Fruit fly (Drosophila melanogaster): ENCODE data around the gene Sgs3.

Sgs3 gene

dm6 chr3L:11484483-11484882 is 27.5 kb upstream of the Sgs3 start (continued):
- TF ChIP-seq prd (optimal IDR thresholded peaks at IDR 0.05) (no peak), prd (GFP tag; IDR thresholded peaks at IDR 0.05) (peak; percentile 56), exex (tag; optimal IDR thresholded peaks at IDR 0.05) (no peak), CG16779 (GFP tag; IDR thresholded peaks at IDR 0.05) (no peak), repo (GFP tag; optimal IDR thresholded peaks at IDR 0.05) (no peak), dmrt11E (tag; optimal IDR thresholded peaks at IDR 0.05) (no peak), Sry-δ (GFP tag; optimal IDR thresholded peaks at IDR 0.05) (no peak), CG31365 (tag; optimal IDR thresholded peaks at IDR 0.05) (no peak), fd96Cb (tag; optimal IDR thresholded peaks at IDR 0.05) (peak; percentile 52), CG17328 (GFP tag; IDR thresholded peaks at IDR 0.05) (0 out of 2 replicates have a peak, but pooled peaks have one; percentile 9), Ptx1 (GFP tag; IDR thresholded peaks at IDR 0.05) (peak; percentile 33; the same call in 1 of the 2 replicates), dysf (GFP tag; IDR thresholded peaks at IDR 0.05) (peak; percentile 27; the same call in 1 of the 3 replicates), pzg (GFP tag; optimal IDR thresholded peaks at IDR 0.05) (no peak), slbo (GFP tag; IDR thresholded peaks at IDR 0.05) (no peak), Taf1 (GFP tag; IDR thresholded peaks at IDR 0.05) (no peak), gsb-n (tag; optimal IDR thresholded peaks at IDR 0.05) (no peak), Spps (tag; optimal IDR thresholded peaks at IDR 0.05) (no peak), slp2 (GFP tag; optimal IDR thresholded peaks at IDR 0.05) (no peak), unc-4 (GFP tag; IDR thresholded peaks at IDR 0.05; ENCODE audit: partially characterized antibody) (no peak), amos (GFP tag; IDR thresholded peaks at IDR 0.05; ENCODE audit: partially characterized antibody) (no peak), D19A (tag; optimal IDR thresholded peaks at IDR 0.05) (peak; percentile 12), Fer1 (GFP tag; optimal IDR thresholded peaks at IDR 0.05) (peak; percentile 56), CG3281 (GFP tag; optimal IDR thresholded peaks at IDR 0.05) (peak; percentile 45), hb (GFP tag; IDR thresholded peaks at IDR 0.05; ENCODE audit: partially characterized antibody) (no peak), CG6683 (GFP tag; optimal IDR thresholded peaks at IDR 0.05) (no peak), Dfd (GFP tag; optimal IDR thresholded peaks at IDR 0.05) (no peak), CoRest (tag; optimal IDR thresholded peaks at IDR 0.05) (peak; percentile 34), pros (GFP tag; optimal IDR thresholded peaks at IDR 0.05) (no peak), lab (GFP tag; optimal IDR thresholded peaks at IDR 0.05) (peak; percentile 45), her (GFP tag; optimal IDR thresholded peaks at IDR 0.05) (no peak), CG18764 (GFP tag; optimal IDR thresholded peaks at IDR 0.05) (no peak), bab2 (GFP tag; optimal IDR thresholded peaks at IDR 0.05) (peak; percentile 30), Hmr (GFP tag; optimal IDR thresholded peaks at IDR 0.05) (peak; percentile 23), grn (GFP tag; optimal IDR thresholded peaks at IDR 0.05) (no peak), CG30431 (GFP tag; optimal IDR thresholded peaks at IDR 0.05) (no peak), CG31441 (GFP tag; IDR thresholded peaks at IDR 0.05) (peak; percentile 59), CG7556 (GFP tag; optimal IDR thresholded peaks at IDR 0.05) (peak; percentile 39), fd64A (GFP tag; optimal IDR thresholded peaks at IDR 0.05) (no peak), CG7745 (tag; optimal IDR thresholded peaks at IDR 0.05) (no peak), CG34224 (GFP tag; IDR thresholded peaks at IDR 0.05; ENCODE audit: partially characterized antibody) (no peak), CG42726 (GFP tag; IDR thresholded peaks at IDR 0.05; ENCODE audit: partially characterized antibody) (no peak), CG8281 (tag; optimal IDR thresholded peaks at IDR 0.05) (no peak), Med (GFP tag) (peak; percentile 77), CG14710 (tag; optimal IDR thresholded peaks at IDR 0.05) (peak; percentile 22), Xrp1 (GFP tag; IDR thresholded peaks at IDR 0.05) (peak; percentile 66), HLH3B (GFP tag; IDR thresholded peaks at IDR 0.05) (no peak), caup (GFP tag; optimal IDR thresholded peaks at IDR 0.05; ENCODE audit: severe bottlenecking) (peak; percentile 38), pho (GFP tag; optimal IDR thresholded peaks at IDR 0.05) (no peak), CG8290 (GFP tag; optimal IDR thresholded peaks at IDR 0.05) (no peak), CG8290 (tag; optimal IDR thresholded peaks at IDR 0.05) (no peak), dimm (GFP tag; IDR thresholded peaks at IDR 0.05) (no peak)

Measured in whole organism, embryonic.